Fruit fly (Drosophila melanogaster) whole organism, prepupa: ENCODE data around the gene Pex19.
A peak's percentile ranks its signal among the peaks of the same experiment; 100 is the strongest.

Source experiments
- Blimp-1 ChIP-seq: fragments of 200-800 bp; sonication (Bioruptor generic); optimal IDR thresholded peaks from 3 replicates; lab custom pipeline; 2017; ENCODE audit warnings: missing biosample characterization, missing genetic modification characterization, mild to moderate bottlenecking, moderate library complexity, missing genetic modification reagents
- CG10669 ChIP-seq: fragments of 200-800 bp; sonication (Bioruptor generic); optimal IDR thresholded peaks from 3 replicates; lab custom pipeline; 2018; ENCODE audit warnings: missing biosample characterization, mild to moderate bottlenecking, missing genetic modification characterization, moderate library complexity
- CG11294 ChIP-seq: fragments of 200-800 bp; sonication (Bioruptor generic); IDR thresholded peaks from 2 replicates; pipeline ENCODE4 v1.3.6; 2022; ENCODE audit warnings: missing biosample characterization, missing genetic modification characterization
- CG11762 ChIP-seq: fragments of 200-800 bp; sonication (Bioruptor generic); optimal IDR thresholded peaks from 3 replicates; lab custom pipeline; 2016; ENCODE audit warnings: missing biosample characterization, missing genetic modification characterization; ENCODE audit not compliant: insufficient read depth
- CG11902 ChIP-seq: fragments of 200-800 bp; sonication (Bioruptor generic); optimal IDR thresholded peaks from 3 replicates; lab custom pipeline; 2016; ENCODE audit warnings: missing biosample characterization, missing genetic modification characterization
- CG15336 ChIP-seq: fragments of 200-800 bp; sonication (Bioruptor generic); IDR thresholded peaks from 2 replicates; pipeline ENCODE4 v1.3.6; 2022; ENCODE audit warnings: missing biosample characterization, missing genetic modification characterization
- CG1621 ChIP-seq: fragments of 200-800 bp; sonication (Bioruptor generic); optimal IDR thresholded peaks from 3 replicates; lab custom pipeline; 2018; ENCODE audit warnings: missing biosample characterization, mild to moderate bottlenecking, missing genetic modification characterization
- CG16779 ChIP-seq: fragments of 200-800 bp; sonication (Bioruptor generic); optimal IDR thresholded peaks from 3 replicates; lab custom pipeline; 2017; ENCODE audit warnings: missing biosample characterization, mild to moderate bottlenecking, missing genetic modification characterization
- CG3032 ChIP-seq: fragments of 200-800 bp; optimal IDR thresholded peaks from 2 replicates; lab custom pipeline; 2019; ENCODE audit warnings: missing biosample characterization, mild to moderate bottlenecking, missing genetic modification characterization, moderate library complexity
- CG31627 ChIP-seq: fragments of 200-800 bp; sonication (Bioruptor generic); optimal IDR thresholded peaks from 3 replicates; lab custom pipeline; 2016; ENCODE audit warnings: missing biosample characterization, missing genetic modification characterization
- CG32006 ChIP-seq: fragments of 200-800 bp; sonication (Bioruptor generic); optimal IDR thresholded peaks from 3 replicates; lab custom pipeline; 2017; ENCODE audit warnings: missing biosample characterization, mild to moderate bottlenecking, missing genetic modification characterization
- CG3919 ChIP-seq: fragments of 200-800 bp; sonication (Bioruptor generic); optimal IDR thresholded peaks from 3 replicates; lab custom pipeline; 2016; ENCODE audit warnings: missing biosample characterization, missing genetic modification characterization
- CG4318 ChIP-seq: fragments of 200-800 bp; sonication (Bioruptor generic); optimal IDR thresholded peaks from 3 replicates; lab custom pipeline; 2017; ENCODE audit warnings: missing biosample characterization, mild to moderate bottlenecking, missing genetic modification characterization
- CG6163 ChIP-seq: fragments of 200-800 bp; sonication (Bioruptor generic); IDR thresholded peaks from 3 replicates; pipeline ENCODE4 v1.3.6; 2022; ENCODE audit warnings: missing biosample characterization, missing genetic modification characterization
- CG6792 ChIP-seq: fragments of 200-800 bp; sonication (Bioruptor generic); optimal IDR thresholded peaks from 3 replicates; lab custom pipeline; 2016; ENCODE audit warnings: missing biosample characterization, missing genetic modification characterization
- CG6808 ChIP-seq: fragments of 200-800 bp; sonication (Bioruptor generic); optimal IDR thresholded peaks from 3 replicates; lab custom pipeline; 2017; ENCODE audit warnings: missing biosample characterization, missing genetic modification characterization, mild to moderate bottlenecking, moderate library complexity, missing genetic modification reagents
- CG6854 ChIP-seq: fragments of 200-800 bp; sonication (Bioruptor generic); optimal IDR thresholded peaks from 2 replicates; lab custom pipeline; 2017; ENCODE audit warnings: missing biosample characterization, mild to moderate bottlenecking, missing genetic modification characterization
- CG7368 ChIP-seq: fragments of 200-800 bp; sonication (Bioruptor generic); optimal IDR thresholded peaks from 3 replicates; lab custom pipeline; 2016; ENCODE audit warnings: missing biosample characterization, missing genetic modification characterization
- CG8119 ChIP-seq: fragments of 200-800 bp; sonication (Bioruptor generic); IDR thresholded peaks from 3 replicates; pipeline ENCODE4 v1.3.6; 2022; ENCODE audit warnings: missing biosample characterization, missing genetic modification characterization
- CG8632 ChIP-seq: fragments of 200-800 bp; sonication (Bioruptor generic); optimal IDR thresholded peaks from 3 replicates; lab custom pipeline; 2016; ENCODE audit warnings: missing biosample characterization, missing genetic modification characterization
- Eip78C ChIP-seq: fragments of 200-800 bp; sonication (Bioruptor generic); peaks from one replicate; lab custom pipeline; 2016; ENCODE audit warnings: missing biosample characterization, missing genetic modification characterization
- Eip93F ChIP-seq: fragments of 200-800 bp; sonication (Bioruptor generic); optimal IDR thresholded peaks from 2 replicates; lab custom pipeline; 2016; ENCODE audit warnings: missing biosample characterization, mild to moderate bottlenecking, missing genetic modification characterization
- Ets21C ChIP-seq: fragments of 200-800 bp; sonication (Bioruptor generic); optimal IDR thresholded peaks from 3 replicates; lab custom pipeline; 2016; ENCODE audit warnings: missing biosample characterization, missing genetic modification characterization
- Ets96B ChIP-seq: fragments of 200-800 bp; optimal IDR thresholded peaks from 2 replicates; lab custom pipeline; 2019; ENCODE audit warnings: missing biosample characterization, mild to moderate bottlenecking, missing genetic modification characterization, moderate library complexity
- Gug ChIP-seq: fragments of 200-800 bp; sonication (Bioruptor generic); IDR thresholded peaks from 2 replicates; pipeline ENCODE4 v1.3.6; 2022; ENCODE audit warnings: missing biosample characterization, missing genetic modification characterization
- Hr4 ChIP-seq: fragments of 200-800 bp; sonication (Bioruptor generic); optimal IDR thresholded peaks from 3 replicates; lab custom pipeline; 2016; ENCODE audit warnings: missing biosample characterization, missing genetic modification characterization
- Lpt ChIP-seq: fragments of 200-800 bp; sonication (Bioruptor generic); optimal IDR thresholded peaks from 3 replicates; lab custom pipeline; 2016; ENCODE audit warnings: missing biosample characterization, missing genetic modification characterization
- Met ChIP-seq: fragments of 200-800 bp; sonication (Bioruptor generic); optimal IDR thresholded peaks from 3 replicates; lab custom pipeline; 2016; ENCODE audit warnings: missing biosample characterization, missing genetic modification characterization
- Smox ChIP-seq: fragments of 200-800 bp; sonication (Bioruptor generic); optimal IDR thresholded peaks from 3 replicates; lab custom pipeline; 2016; ENCODE audit warnings: missing biosample characterization, missing genetic modification characterization
- Sox102F ChIP-seq: fragments of 200-800 bp; sonication (Bioruptor generic); optimal IDR thresholded peaks from 2 replicates; lab custom pipeline; 2016; ENCODE audit warnings: missing biosample characterization, mild to moderate bottlenecking, missing genetic modification characterization
- Sox15 ChIP-seq: fragments of 200-800 bp; sonication (Bioruptor generic); optimal IDR thresholded peaks from 3 replicates; lab custom pipeline; 2016; ENCODE audit warnings: missing biosample characterization, missing genetic modification characterization
- achi ChIP-seq: fragments of 200-800 bp; sonication (Bioruptor generic); optimal IDR thresholded peaks from 3 replicates; lab custom pipeline; 2016; ENCODE audit warnings: missing biosample characterization, missing genetic modification characterization
- acj6 ChIP-seq: fragments of 200-800 bp; sonication (Bioruptor generic); optimal IDR thresholded peaks from 3 replicates; lab custom pipeline; 2016; ENCODE audit warnings: missing biosample characterization, missing genetic modification characterization
- cyc ChIP-seq: fragments of 200-800 bp; sonication (Bioruptor generic); optimal IDR thresholded peaks from 3 replicates; lab custom pipeline; 2016; ENCODE audit warnings: missing biosample characterization, missing genetic modification characterization
- dac ChIP-seq: fragments of 200-800 bp; sonication (Bioruptor generic); optimal IDR thresholded peaks from 2 replicates; lab custom pipeline; 2017; ENCODE audit warnings: missing biosample characterization, mild to moderate bottlenecking, missing genetic modification characterization
- dsx ChIP-seq: fragments of 200-800 bp; optimal IDR thresholded peaks from 3 replicates; lab custom pipeline; 2019; ENCODE audit warnings: missing biosample characterization, mild to moderate bottlenecking, missing genetic modification characterization, moderate library complexity; ENCODE audit not compliant: poor library complexity, severe bottlenecking
- esn ChIP-seq: fragments of 200-800 bp; sonication (Bioruptor generic); optimal IDR thresholded peaks from 2 replicates; lab custom pipeline; 2016; ENCODE audit warnings: missing biosample characterization, mild to moderate bottlenecking, missing genetic modification characterization, moderate library complexity
- fd85E ChIP-seq: fragments of 200-800 bp; sonication (Bioruptor generic); optimal IDR thresholded peaks from 3 replicates; lab custom pipeline; 2016; ENCODE audit warnings: missing biosample characterization, missing genetic modification characterization
- fkh ChIP-seq: fragments of 200-800 bp; sonication (Bioruptor generic); optimal IDR thresholded peaks from 3 replicates; lab custom pipeline; 2017; ENCODE audit warnings: missing biosample characterization, mild to moderate bottlenecking, missing genetic modification characterization, moderate library complexity
- lz ChIP-seq: fragments of 200-800 bp; sonication (Bioruptor generic); optimal IDR thresholded peaks from 3 replicates; lab custom pipeline; 2016; ENCODE audit warnings: missing biosample characterization, missing genetic modification characterization
- pdm3 ChIP-seq: fragments of 200-800 bp; sonication (Bioruptor generic); optimal IDR thresholded peaks from 3 replicates; lab custom pipeline; 2016; ENCODE audit warnings: missing biosample characterization, missing genetic modification characterization
- salr ChIP-seq, 2 experiments: fragments of 200-800 bp; sonication (Bioruptor generic); optimal IDR thresholded peaks; 3 replicates each; lab custom pipeline; 2016 to 2018; ENCODE audit warnings: missing biosample characterization in 2 of 2, missing genetic modification characterization in 2 of 2, mild to moderate bottlenecking in 1 of 2
- spab ChIP-seq: fragments of 200-800 bp; sonication (Bioruptor generic); optimal IDR thresholded peaks from 2 replicates; lab custom pipeline; 2017; ENCODE audit warnings: missing biosample characterization, mild to moderate bottlenecking, missing genetic modification characterization, missing genetic modification reagents
- ss ChIP-seq, 2 experiments: fragments of 200-800 bp; sonication (Bioruptor generic); optimal IDR thresholded peaks; 2 replicates in 1 of 2; 3 replicates in 1 of 2; lab custom pipeline; 2017 to 2018; ENCODE audit warnings: mild to moderate bottlenecking in 2 of 2, missing biosample characterization in 2 of 2, missing genetic modification characterization in 2 of 2, moderate library complexity in 1 of 2
- svp ChIP-seq: fragments of 200-800 bp; sonication (Bioruptor generic); peaks from one replicate; lab custom pipeline; 2016; ENCODE audit warnings: missing biosample characterization, missing genetic modification characterization
- topi ChIP-seq: fragments of 200-800 bp; sonication (Bioruptor generic); optimal IDR thresholded peaks from 3 replicates; lab custom pipeline; 2016; ENCODE audit warnings: missing biosample characterization, missing genetic modification characterization
- vri ChIP-seq: fragments of 200-800 bp; sonication (Bioruptor generic); optimal IDR thresholded peaks from 3 replicates; lab custom pipeline; 2016; ENCODE audit warnings: missing biosample characterization, mild to moderate bottlenecking, missing genetic modification characterization

Pex19 gene

dm6 chr2L:12091522-12091921 is at the start of gene Pex19:
TSS of gene Pex19 (plus strand) at chr2L:12091822.
- TF ChIP-seq CG4318 (GFP tag; lab: Kevin White, UChicago) (no peak), acj6 (GFP tag; lab: Kevin White, UChicago) (no peak), dsx (GFP tag; lab: Kevin White, UChicago) (no peak), Blimp-1 (GFP tag; lab: Kevin White, UChicago) (no peak), pdm3 (GFP tag; lab: Kevin White, UChicago) (no peak), fkh (GFP tag; lab: Kevin White, UChicago) (no peak), CG32006 (GFP tag; lab: Kevin White, UChicago) (no peak), Eip78C (no peak), CG1621 (tag; lab: Kevin White, UChicago) (no peak), Ets21C (GFP tag; lab: Kevin White, UChicago) (no peak), CG6163 (GFP tag; lab: Robert Waterston, UW) (no peak), Sox15 (GFP tag; lab: Kevin White, UChicago) (no peak), CG10669 (GFP tag; lab: Kevin White, UChicago) (no peak)

dm6 chr2L:12044613-12045350 is 46.8 kb upstream of the Pex19 start, which contains the start of gene CG6785:
TSS of gene CG6785 (minus strand) at chr2L:12045200.
- TF ChIP-seq Hr4 (GFP tag; lab: Kevin White, UChicago): peak; percentile 79
- TF ChIP-seq CG11762 (GFP tag; lab: Kevin White, UChicago): peak; percentile 74
- no peak for TF ChIP-seq CG3919
- TF ChIP-seq CG8119 (GFP tag; lab: Robert Waterston, UW): peak; percentile 91; the same call in 2 of the 3 replicates
- peak; percentile 89 for TF ChIP-seq CG8632 (GFP tag; lab: Kevin White, UChicago)
- peak; percentile 86 for TF ChIP-seq Met (GFP tag; lab: Kevin White, UChicago)
- TF ChIP-seq esn (GFP tag; lab: Kevin White, UChicago): peak; percentile 89
- peak; percentile 80 for TF ChIP-seq CG32006 (GFP tag; lab: Kevin White, UChicago)
- peak; percentile 86 for TF ChIP-seq CG16779 (tag; lab: Kevin White, UChicago)
- TF ChIP-seq fd85E (GFP tag; lab: Kevin White, UChicago): peak; percentile 26
- TF ChIP-seq CG6163 (GFP tag; lab: Robert Waterston, UW): peak; percentile 77
- TF ChIP-seq CG6854 (GFP tag; lab: Kevin White, UChicago): peak; percentile 79
- TF ChIP-seq Lpt (GFP tag; lab: Kevin White, UChicago): peak; percentile 78
- TF ChIP-seq CG31627 (GFP tag; lab: Kevin White, UChicago): peak; percentile 71
- TF ChIP-seq spab (GFP tag; lab: Kevin White, UChicago): peak; percentile 60
- TF ChIP-seq Eip93F (GFP tag; lab: Kevin White, UChicago): peak; percentile 87
- TF ChIP-seq CG11294 (GFP tag; lab: Robert Waterston, UW): peak; percentile 70
- TF ChIP-seq CG15336: peak; percentile 93
- TF ChIP-seq Ets96B (tag; lab: Kevin White, UChicago): peak; percentile 67
- TF ChIP-seq fkh (GFP tag; lab: Kevin White, UChicago): peak; percentile 96
- TF ChIP-seq Gug (GFP tag; lab: Robert Waterston, UW): peak; percentile 62
- TF ChIP-seq dac (GFP tag; lab: Kevin White, UChicago): peak; percentile 67
- peak; percentile 67 to 83 for TF ChIP-seq ss (GFP tag; optimal IDR thresholded peaks at IDR 0.05; lab: Kevin White, UChicago)
- peak; percentile 83 for TF ChIP-seq CG7368 (GFP tag; lab: Kevin White, UChicago)
- peak; percentile 79 for TF ChIP-seq topi
- TF ChIP-seq lz (GFP tag; lab: Kevin White, UChicago): peak; percentile 74
- peak; percentile 88 for TF ChIP-seq Sox102F (GFP tag; lab: Kevin White, UChicago)
- TF ChIP-seq achi (GFP tag; lab: Kevin White, UChicago): peak; percentile 81
- peak; percentile 82 for TF ChIP-seq CG1621 (tag; lab: Kevin White, UChicago)
- TF ChIP-seq CG4318 (GFP tag; lab: Kevin White, UChicago): no peak
- peak; percentile 52 for TF ChIP-seq CG3032 (tag; lab: Kevin White, UChicago)
- TF ChIP-seq cyc (GFP tag; lab: Kevin White, UChicago): peak; percentile 63
- peak; percentile 76 for TF ChIP-seq CG10669 (GFP tag; lab: Kevin White, UChicago)
- TF ChIP-seq vri (GFP tag; lab: Kevin White, UChicago): peak; percentile 86
- TF ChIP-seq Smox (GFP tag; lab: Kevin White, UChicago): no peak
- TF ChIP-seq svp (GFP tag; lab: Kevin White, UChicago): peak; percentile 92
- TF ChIP-seq CG6808 (GFP tag; lab: Kevin White, UChicago): peak; percentile 73
- TF ChIP-seq CG11902 (GFP tag; lab: Kevin White, UChicago): no peak
- TF ChIP-seq CG6792: peak; percentile 92
- peak; percentile 58 to 59 for TF ChIP-seq salr (GFP tag; optimal IDR thresholded peaks at IDR 0.05; lab: Kevin White, UChicago)
